Fruit fly (Drosophila melanogaster): Measurements from ENCODE around the gene ATPsynepsilonL.

Gene ATPsynepsilonL

DNA sequence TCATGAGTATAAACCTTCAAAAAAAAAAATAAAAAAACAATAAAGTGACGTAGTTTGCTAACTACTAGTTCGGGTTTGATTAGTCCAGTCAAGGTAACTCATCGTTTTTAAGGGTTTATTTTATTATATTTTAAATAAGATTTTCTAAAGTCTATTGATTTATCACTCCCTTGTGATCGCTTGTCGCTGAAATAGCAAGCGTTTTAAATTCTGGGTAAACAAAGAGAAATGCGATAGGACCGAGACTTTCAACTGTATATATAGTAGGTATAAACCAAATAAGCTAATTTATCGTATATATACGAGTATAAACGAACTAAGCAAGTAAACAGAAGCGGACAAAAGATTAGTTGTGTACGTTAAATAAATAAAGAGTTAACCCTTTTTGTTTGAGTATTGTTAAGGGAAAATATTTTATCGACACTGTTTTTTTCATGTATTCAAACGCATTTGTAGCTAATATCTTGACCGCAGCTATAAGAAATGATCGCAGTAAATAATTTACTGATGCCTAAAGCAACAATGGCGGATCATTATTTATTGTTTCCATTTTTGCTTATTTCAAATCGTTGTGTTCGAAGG is 47.0 kb downstream of the ATPsynepsilonL start:
- peak; percentile 85 for TF ChIP-seq CG33017 (tag; optimal IDR thresholded peaks at IDR 0.05)
- peak; percentile 16 for TF ChIP-seq Mnt (GFP tag; optimal IDR thresholded peaks at IDR 0.05)
- TF ChIP-seq toe (GFP tag; optimal IDR thresholded peaks at IDR 0.05) = peak; percentile 70
- no peak for TF ChIP-seq cnc (optimal IDR thresholded peaks at IDR 0.05)
- peak; percentile 66 for TF ChIP-seq pad (GFP tag; optimal IDR thresholded peaks at IDR 0.05)
- peak; percentile 33 for TF ChIP-seq Hr96 (GFP tag; optimal IDR thresholded peaks at IDR 0.05)
- peak; percentile 95 for TF ChIP-seq kay (GFP tag; ENCODE audit: borderline replicate concordance)
- TF ChIP-seq CG11617 (GFP tag; optimal IDR thresholded peaks at IDR 0.05) = peak; percentile 70
- peak; percentile 86 for TF ChIP-seq CG7045 (GFP tag; optimal IDR thresholded peaks at IDR 0.05)
- TF ChIP-seq CG5204 (GFP tag; optimal IDR thresholded peaks at IDR 0.05) = peak; percentile 41
- peak; percentile 56 for TF ChIP-seq Clk (GFP tag; optimal IDR thresholded peaks at IDR 0.05)
- TF ChIP-seq CG1620 (GFP tag; optimal IDR thresholded peaks at IDR 0.05) = peak; percentile 68
- peak; percentile 72 for TF ChIP-seq CG14711 (tag; optimal IDR thresholded peaks at IDR 0.05)
- TF ChIP-seq tj (GFP tag; optimal IDR thresholded peaks at IDR 0.05) = no peak
- peak; percentile 52 for TF ChIP-seq bab1 (GFP tag; optimal IDR thresholded peaks at IDR 0.05)
- TF ChIP-seq CG12768 (GFP tag; optimal IDR thresholded peaks at IDR 0.05) = peak; percentile 91
- TF ChIP-seq ovo (GFP tag; optimal IDR thresholded peaks at IDR 0.05) = peak; percentile 78
- TF ChIP-seq Crg-1 (GFP tag; optimal IDR thresholded peaks at IDR 0.05) = peak; percentile 92
- TF ChIP-seq cic (GFP tag; optimal IDR thresholded peaks at IDR 0.05) = peak; percentile 65
- TF ChIP-seq CG7101 (tag; optimal IDR thresholded peaks at IDR 0.05) = peak; percentile 87

dm6 chr3R:10169124-10169766 is 47.7 kb downstream of the ATPsynepsilonL start:
- TF ChIP-seq CG14711 (tag; optimal IDR thresholded peaks at IDR 0.05) = no peak
- peak; percentile 66 for TF ChIP-seq tj (GFP tag; optimal IDR thresholded peaks at IDR 0.05)
- peak; percentile 80 for TF ChIP-seq kay (GFP tag; ENCODE audit: borderline replicate concordance)
- TF ChIP-seq CG5204 (GFP tag; optimal IDR thresholded peaks at IDR 0.05) = no peak
- no peak for TF ChIP-seq Mnt (GFP tag; optimal IDR thresholded peaks at IDR 0.05)

- peak; percentile 93 for TF ChIP-seq CG33017 (tag; optimal IDR thresholded peaks at IDR 0.05)
- peak; percentile 83 for TF ChIP-seq pad (GFP tag; optimal IDR thresholded peaks at IDR 0.05)
- TF ChIP-seq Mnt (GFP tag; optimal IDR thresholded peaks at IDR 0.05) = peak; percentile 87
- TF ChIP-seq CG11617 (GFP tag; optimal IDR thresholded peaks at IDR 0.05) = peak; percentile 94
- TF ChIP-seq bab1 (GFP tag; optimal IDR thresholded peaks at IDR 0.05) = peak; percentile 96
- TF ChIP-seq CG1620 (GFP tag; optimal IDR thresholded peaks at IDR 0.05) = peak; percentile 63
- TF ChIP-seq toe (GFP tag; optimal IDR thresholded peaks at IDR 0.05) = peak; percentile 53
- TF ChIP-seq Clk (GFP tag; optimal IDR thresholded peaks at IDR 0.05) = peak; percentile 69
- TF ChIP-seq CG7045 (GFP tag; optimal IDR thresholded peaks at IDR 0.05) = peak; percentile 87
- peak; percentile 65 for TF ChIP-seq CG5204 (GFP tag; optimal IDR thresholded peaks at IDR 0.05)
- peak; percentile 67 for TF ChIP-seq Crg-1 (GFP tag; optimal IDR thresholded peaks at IDR 0.05)
- peak; percentile 92 for TF ChIP-seq CG12768 (GFP tag; optimal IDR thresholded peaks at IDR 0.05)
- TF ChIP-seq cic (GFP tag; optimal IDR thresholded peaks at IDR 0.05) = peak; percentile 64
- TF ChIP-seq ovo (GFP tag; optimal IDR thresholded peaks at IDR 0.05) = peak; percentile 76
- no peak for TF ChIP-seq kay (GFP tag; ENCODE audit: borderline replicate concordance)
- no peak for TF ChIP-seq cnc (optimal IDR thresholded peaks at IDR 0.05)
- peak; percentile 90 for TF ChIP-seq CG14711 (tag; optimal IDR thresholded peaks at IDR 0.05)
- peak; percentile 96 for TF ChIP-seq CG7101 (tag; optimal IDR thresholded peaks at IDR 0.05)
- peak; percentile 62 for TF ChIP-seq tj (GFP tag; optimal IDR thresholded peaks at IDR 0.05)
- TF ChIP-seq Hr96 (GFP tag; optimal IDR thresholded peaks at IDR 0.05) = peak; percentile 68
Observed at dm6 chr3R:10170356-10170876, 48.8 kb downstream of the ATPsynepsilonL start, which contains the start of gene Best1. Best1 (minus strand) TSS chr3R:10170487.
